Fruit fly (Drosophila melanogaster) whole organism, embryonic: ENCODE results near the gene CG31100.
A peak's percentile ranks its signal among the peaks of the same experiment; 100 is the strongest.

Experiments used
- Bgb ChIP-seq: fragments of 200-800 bp; sonication (Bioruptor generic); IDR thresholded peaks from 2 replicates; pipeline ENCODE4 v1.3.6; 2022; ENCODE audit warnings: missing biosample characterization, missing genetic modification characterization; ENCODE audit not compliant: partially characterized antibody
- CG12942 ChIP-seq: fragments of 200-800 bp; sonication (Bioruptor generic); optimal IDR thresholded peaks from 3 replicates; lab custom pipeline; 2016; ENCODE audit warnings: missing biosample characterization, missing genetic modification characterization
- CG13775 ChIP-seq: fragments of 200-800 bp; sonication (Bioruptor generic); optimal IDR thresholded peaks from 3 replicates; lab custom pipeline; 2017; ENCODE audit warnings: missing biosample characterization, mild to moderate bottlenecking, missing genetic modification characterization
- CG15601 ChIP-seq: fragments of 200-800 bp; sonication (Bioruptor generic); optimal IDR thresholded peaks from 3 replicates; lab custom pipeline; 2019; ENCODE audit warnings: missing biosample characterization, mild to moderate bottlenecking, missing genetic modification characterization, moderate library complexity
- CG18262 ChIP-seq: fragments of 200-800 bp; optimal IDR thresholded peaks from 3 replicates; lab custom pipeline; 2019; ENCODE audit warnings: missing biosample characterization, mild to moderate bottlenecking, missing genetic modification characterization, moderate library complexity
- CG2129 ChIP-seq: fragments of 200-800 bp; sonication (Bioruptor generic); IDR thresholded peaks from 2 replicates; pipeline ENCODE4 v1.3.6; 2022; ENCODE audit warnings: missing biosample characterization, missing genetic modification characterization; ENCODE audit not compliant: partially characterized antibody
- CG31365 ChIP-seq: fragments of 200-800 bp; sonication (Bioruptor generic); optimal IDR thresholded peaks from 2 replicates; lab custom pipeline; 2018; ENCODE audit warnings: missing biosample characterization, mild to moderate bottlenecking, missing genetic modification characterization
- CG3726 ChIP-seq: fragments of 200-800 bp; sonication (Bioruptor generic); IDR thresholded peaks from 3 replicates; pipeline ENCODE4, ENCODE4 v1.3.6; 2022; ENCODE audit warnings: missing biosample characterization, missing genetic modification characterization
- CG3995 ChIP-seq: fragments of 200-800 bp; sonication (Bioruptor generic); optimal IDR thresholded peaks from 3 replicates; lab custom pipeline; 2016; ENCODE audit warnings: missing biosample characterization, missing genetic modification characterization
- CG6689 ChIP-seq: fragments of 200-800 bp; sonication (Bioruptor generic); IDR thresholded peaks from 2 replicates; pipeline ENCODE4 v1.3.6; 2022; ENCODE audit warnings: missing biosample characterization, missing genetic modification characterization
- CG7357 ChIP-seq: fragments of 200-800 bp; sonication (Bioruptor generic); IDR thresholded peaks from 3 replicates; pipeline ENCODE4 v1.3.6; 2022; ENCODE audit warnings: missing biosample characterization, missing genetic modification characterization
- CG9215 ChIP-seq: fragments of 200-800 bp; sonication (Bioruptor generic); IDR thresholded peaks from 2 replicates; pipeline ENCODE4 v1.3.6; 2022; ENCODE audit warnings: missing biosample characterization, missing genetic modification characterization
- Camta ChIP-seq: fragments of 200-800 bp; sonication (Bioruptor generic); optimal IDR thresholded peaks from 2 replicates; lab custom pipeline; 2016; ENCODE audit warnings: missing biosample characterization, missing genetic modification characterization
- CrebB ChIP-seq: fragments of 200-800 bp; sonication (Bioruptor generic); optimal IDR thresholded peaks from 3 replicates; lab custom pipeline; 2018; ENCODE audit warnings: missing biosample characterization, mild to moderate bottlenecking, missing genetic modification characterization
- D ChIP-seq, 2 experiments: fragments of 200-800 bp in 1 of 2; fragments of >200 bp in 1 of 2; sonication (Bioruptor generic) in 1 of 2; optimal IDR thresholded peaks; 2 replicates in 1 of 2; 3 replicates in 1 of 2; lab custom pipeline; 2017; ENCODE audit warnings: mild to moderate bottlenecking in 1 of 2, missing biosample characterization in 1 of 2, missing genetic modification characterization in 1 of 2, missing genetic modification reagents in 1 of 2
- HLH4C ChIP-seq: fragments of 200-800 bp; sonication (Bioruptor generic); IDR thresholded peaks from 3 replicates; pipeline ENCODE4 v1.3.6; 2022; ENCODE audit warnings: missing biosample characterization, missing genetic modification characterization; ENCODE audit not compliant: partially characterized antibody
- HmgD ChIP-seq: fragments of 200-800 bp; sonication (Bioruptor generic); optimal IDR thresholded peaks from 3 replicates; lab custom pipeline; 2016; ENCODE audit warnings: missing biosample characterization, missing genetic modification characterization
- Hmr ChIP-seq: fragments of 200-800 bp; sonication (Bioruptor generic); optimal IDR thresholded peaks from 3 replicates; lab custom pipeline; 2017; ENCODE audit warnings: mild to moderate bottlenecking, missing biosample characterization, missing genetic modification reagents, missing genetic modification characterization
- Hr39 ChIP-seq: fragments of >200 bp; optimal IDR thresholded peaks from 2 replicates; lab custom pipeline; 2017
- Max ChIP-seq: fragments of 200-800 bp; sonication (Bioruptor generic); optimal IDR thresholded peaks from 2 replicates; lab custom pipeline; 2016; ENCODE audit warnings: missing biosample characterization, mild to moderate bottlenecking, missing genetic modification characterization
- Myb ChIP-seq: fragments of 200-800 bp; sonication (Bioruptor generic); optimal IDR thresholded peaks from 2 replicates; lab custom pipeline; 2016; ENCODE audit warnings: missing biosample characterization, missing genetic modification characterization
- NC2α ChIP-seq: fragments of 200-800 bp; sonication (Bioruptor generic); optimal IDR thresholded peaks from 2 replicates; lab custom pipeline; 2016; ENCODE audit warnings: missing biosample characterization, missing genetic modification characterization
- NC2β ChIP-seq: fragments of 200-800 bp; sonication (Bioruptor generic); optimal IDR thresholded peaks from 2 replicates; lab custom pipeline; 2016; ENCODE audit warnings: missing biosample characterization, missing genetic modification characterization
- NFAT ChIP-seq: fragments of 200-800 bp; sonication (Bioruptor generic); IDR thresholded peaks from 2 replicates; pipeline ENCODE4 v1.3.6; 2022; ENCODE audit warnings: missing biosample characterization, missing genetic modification characterization
- Nf-YB ChIP-seq: fragments of 200-800 bp; sonication (Bioruptor generic); optimal IDR thresholded peaks from 3 replicates; lab custom pipeline; 2019; ENCODE audit warnings: missing biosample characterization, mild to moderate bottlenecking, missing genetic modification characterization, moderate library complexity
- Optix ChIP-seq: fragments of 200-800 bp; sonication (Bioruptor generic); IDR thresholded peaks from 3 replicates; pipeline ENCODE4 v1.3.6; 2022; ENCODE audit warnings: missing biosample characterization, missing genetic modification characterization
- Ptx1 ChIP-seq: fragments of 200-800 bp; sonication (Bioruptor generic); IDR thresholded peaks from 2 replicates; pipeline ENCODE4 v1.3.6; 2022; ENCODE audit warnings: missing biosample characterization, missing genetic modification characterization
- Six4 ChIP-seq: fragments of 200-800 bp; sonication (Bioruptor generic); optimal IDR thresholded peaks from 2 replicates; lab custom pipeline; 2016; ENCODE audit warnings: missing biosample characterization, missing genetic modification characterization
- Ssrp ChIP-seq: fragments of 200-800 bp; sonication (Bioruptor generic); optimal IDR thresholded peaks from 2 replicates; lab custom pipeline; 2018; ENCODE audit warnings: missing biosample characterization, mild to moderate bottlenecking, missing genetic modification characterization, moderate library complexity
- ab ChIP-seq: fragments of 200-800 bp; sonication (Bioruptor generic); optimal IDR thresholded peaks from 2 replicates; lab custom pipeline; 2016; ENCODE audit warnings: missing biosample characterization, missing genetic modification characterization
- ato ChIP-seq: fragments of 200-800 bp; sonication (Bioruptor generic); IDR thresholded peaks from 2 replicates; pipeline ENCODE4 v1.3.6; 2022; ENCODE audit warnings: missing biosample characterization, missing genetic modification characterization; ENCODE audit not compliant: partially characterized antibody
- bab2 ChIP-seq: fragments of 200-800 bp; sonication (Bioruptor generic); optimal IDR thresholded peaks from 2 replicates; lab custom pipeline; 2016; ENCODE audit warnings: missing biosample characterization, missing genetic modification characterization
- cas ChIP-seq: fragments of 200-800 bp; sonication (Bioruptor generic); IDR thresholded peaks from 2 replicates; pipeline ENCODE4 v1.3.6; 2022; ENCODE audit warnings: missing biosample characterization, missing genetic modification characterization
- corto ChIP-seq: fragments of 200-800 bp; sonication (Bioruptor generic); optimal IDR thresholded peaks from 2 replicates; lab custom pipeline; 2016; ENCODE audit warnings: missing biosample characterization, mild to moderate bottlenecking, missing genetic modification characterization, moderate library complexity
- crp ChIP-seq, 2 experiments: fragments of 200-800 bp; sonication (Bioruptor generic); optimal IDR thresholded peaks; 2 replicates in 1 of 2; 3 replicates in 1 of 2; lab custom pipeline; 2017; ENCODE audit warnings: missing biosample characterization in 2 of 2, missing genetic modification characterization in 2 of 2, mild to moderate bottlenecking in 1 of 2, moderate library complexity in 1 of 2
- dmrt11E ChIP-seq: fragments of 200-800 bp; sonication (Bioruptor generic); optimal IDR thresholded peaks from 3 replicates; lab custom pipeline; 2018; ENCODE audit warnings: missing biosample characterization, mild to moderate bottlenecking, missing genetic modification characterization, moderate library complexity
- fd96Cb ChIP-seq: fragments of 200-800 bp; sonication (Bioruptor generic); optimal IDR thresholded peaks from 2 replicates; lab custom pipeline; 2018; ENCODE audit warnings: missing biosample characterization, mild to moderate bottlenecking, missing genetic modification characterization, moderate library complexity
- gce ChIP-seq: fragments of 200-800 bp; sonication (Bioruptor generic); IDR thresholded peaks from 3 replicates; pipeline ENCODE4 v1.3.6; 2022; ENCODE audit warnings: missing biosample characterization, missing genetic modification characterization
- grau ChIP-seq: fragments of 200-800 bp; optimal IDR thresholded peaks from 3 replicates; lab custom pipeline; 2019; ENCODE audit warnings: missing biosample characterization, mild to moderate bottlenecking, missing genetic modification characterization, moderate library complexity
- h ChIP-seq: fragments of >200 bp; optimal IDR thresholded peaks from 2 replicates; lab custom pipeline; 2017
- hbn ChIP-seq: fragments of 200-800 bp; sonication (Bioruptor generic); IDR thresholded peaks from 2 replicates; pipeline ENCODE4 v1.3.6; 2022; ENCODE audit warnings: missing biosample characterization, missing genetic modification characterization; ENCODE audit not compliant: partially characterized antibody
- lov ChIP-seq, 2 experiments: fragments of 200-800 bp in 1 of 2; fragments of >200 bp in 1 of 2; sonication (Bioruptor generic) in 1 of 2; IDR thresholded peaks in 1 of 2; optimal IDR thresholded peaks in 1 of 2; 2 replicates in 1 of 2; 3 replicates in 1 of 2; pipeline versions ENCODE4 v1.3.6 to Lab custom; 2017 to 2022; ENCODE audit warnings: missing biosample characterization in 1 of 2, missing genetic modification characterization in 1 of 2
- pan ChIP-seq, 4 experiments: fragments of >200 bp in 3 of 4; fragments of 200-800 bp in 1 of 4; sonication (Bioruptor generic) in 1 of 4; optimal IDR thresholded peaks in 3 of 4; IDR thresholded peaks in 1 of 4; 2 replicates each; pipeline versions ENCODE4 v1.3.6 to Lab custom; 2017 to 2022; ENCODE audit warnings: missing biosample characterization in 2 of 4, missing genetic modification characterization in 2 of 4, mixed read lengths in 1 of 4
- pros ChIP-seq: fragments of 200-800 bp; sonication (Bioruptor generic); optimal IDR thresholded peaks from 3 replicates; lab custom pipeline; 2019; ENCODE audit warnings: missing biosample characterization, mild to moderate bottlenecking, missing genetic modification characterization, moderate library complexity
- rib ChIP-seq: fragments of 200-800 bp; sonication (Bioruptor generic); IDR thresholded peaks from 2 replicates; pipeline ENCODE4 v1.3.6; 2022; ENCODE audit warnings: missing biosample characterization, missing genetic modification characterization
- shn ChIP-seq: fragments of 200-800 bp; sonication (Bioruptor generic); optimal IDR thresholded peaks from 3 replicates; lab custom pipeline; 2016; ENCODE audit warnings: missing biosample characterization, missing genetic modification characterization
- tio ChIP-seq: fragments of 200-800 bp; sonication (Bioruptor generic); optimal IDR thresholded peaks from 2 replicates; lab custom pipeline; 2017; ENCODE audit warnings: missing biosample characterization, missing genetic modification characterization, inconsistent platforms
- tna ChIP-seq: fragments of 200-800 bp; sonication (Bioruptor generic); IDR thresholded peaks from 2 replicates; pipeline ENCODE4 v1.3.6; 2022; ENCODE audit warnings: missing biosample characterization, missing genetic modification characterization; ENCODE audit not compliant: partially characterized antibody
- vvl ChIP-seq: fragments of 200-800 bp; sonication (Bioruptor generic); IDR thresholded peaks from 2 replicates; pipeline ENCODE4 v1.3.6; 2022; ENCODE audit warnings: missing biosample characterization, missing genetic modification characterization

Gene CG31100

dm6 chr3R:9003600-9004223 lies at the start of gene CG31100, which contains the start of gene CG11980 (continued):
- TF ChIP-seq CG9215 (GFP tag; lab: Robert Waterston, UW) (no peak), ab (GFP tag; lab: Kevin White, UChicago) (no peak), Camta (GFP tag; lab: Kevin White, UChicago) (no peak), Ptx1 (GFP tag; lab: Robert Waterston, UW) (no peak), CG7357 (GFP tag; lab: Robert Waterston, UW) (no peak), CG18262 (tag; lab: Kevin White, UChicago) (no peak), CG2129 (GFP tag; lab: Robert Waterston, UW) (peak; percentile 45; the same call in 1 of the 2 replicates), CG6689 (GFP tag; lab: Robert Waterston, UW) (no peak), CG3995 (GFP tag; lab: Kevin White, UChicago) (peak; percentile 18), grau (peak; percentile 3), CG13775 (GFP tag; lab: Kevin White, UChicago) (no peak), vvl (0 out of 2 replicates have a peak, but pooled peaks have one; percentile 17), bab2 (GFP tag; lab: Kevin White, UChicago) (no peak), HmgD (no peak), NC2β (GFP tag; lab: Kevin White, UChicago) (peak; percentile 18), crp (GFP tag; optimal IDR thresholded peaks at IDR 0.05; lab: Kevin White, UChicago) (no peak), Hmr (no peak), tio (no peak), corto (GFP tag; lab: Kevin White, UChicago) (no peak), HLH4C (GFP tag; lab: Robert Waterston, UW) (peak; percentile 49; the same call in 2 of the 3 replicates), Bgb (GFP tag; lab: Robert Waterston, UW) (peak; percentile 84), shn (GFP tag; lab: Kevin White, UChicago) (no peak), Max (GFP tag; lab: Kevin White, UChicago) (peak; percentile 13), dmrt11E (tag; lab: Kevin White, UChicago) (no peak), cas (GFP tag; lab: Robert Waterston, UW) (no peak), Ssrp (tag; lab: Kevin White, UChicago) (no peak), tna (GFP tag; lab: Robert Waterston, UW) (0 out of 2 replicates have a peak, but pooled peaks have one; percentile 40), hbn (GFP tag; lab: Robert Waterston, UW) (peak; percentile 73), rib (GFP tag; lab: Robert Waterston, UW) (no peak), fd96Cb (tag; lab: Kevin White, UChicago) (no peak), Optix (GFP tag; lab: Robert Waterston, UW) (no peak), Myb (GFP tag; lab: Kevin White, UChicago) (peak; percentile 99), gce (GFP tag; lab: Robert Waterston, UW) (no peak), CG3726 (GFP tag; lab: Robert Waterston, UW) (no peak), CG15601 (tag; lab: Kevin White, UChicago) (peak; percentile 24), CrebB (tag; lab: Kevin White, UChicago) (no peak)

dm6 chr3R:9053021-9053420 lies 49.6 kb upstream of the CG31100 start:
- TF ChIP-seq NC2α (GFP tag; lab: Kevin White, UChicago) (peak; percentile 33), CG31365 (tag; lab: Kevin White, UChicago) (peak; percentile 35), Nf-YB (GFP tag; lab: Kevin White, UChicago) (peak; percentile 91), pan (optimal IDR thresholded peaks at IDR 0.05; lab: Kevin White, UChicago) (no peak), pan (GFP tag; optimal IDR thresholded peaks at IDR 0.05 in 1 of 2, IDR thresholded peaks at IDR 0.05 in 1 of 2) (no peak), CG12942 (peak; percentile 21), h (lab: Kevin White, UChicago) (no peak), ato (GFP tag; lab: Robert Waterston, UW) (no peak), pros (GFP tag; lab: Kevin White, UChicago) (peak; percentile 91), Hr39 (lab: Kevin White, UChicago) (no peak), lov (optimal IDR thresholded peaks at IDR 0.05; lab: Kevin White, UChicago) (no peak), lov (GFP tag; IDR thresholded peaks at IDR 0.05; lab: Robert Waterston, UW) (no peak), Six4 (GFP tag; lab: Kevin White, UChicago) (peak; percentile 7), NFAT (GFP tag; lab: Robert Waterston, UW) (no peak), D (optimal IDR thresholded peaks at IDR 0.05; lab: Kevin White, UChicago) (no peak), D (GFP tag; optimal IDR thresholded peaks at IDR 0.05; lab: Kevin White, UChicago) (no peak)
